Fruit fly (Drosophila melanogaster): Measurements from ENCODE around the gene Ntl.
A peak's percentile ranks its signal among the peaks of the same experiment; 100 is the strongest.

The Ntl gene

DNA sequence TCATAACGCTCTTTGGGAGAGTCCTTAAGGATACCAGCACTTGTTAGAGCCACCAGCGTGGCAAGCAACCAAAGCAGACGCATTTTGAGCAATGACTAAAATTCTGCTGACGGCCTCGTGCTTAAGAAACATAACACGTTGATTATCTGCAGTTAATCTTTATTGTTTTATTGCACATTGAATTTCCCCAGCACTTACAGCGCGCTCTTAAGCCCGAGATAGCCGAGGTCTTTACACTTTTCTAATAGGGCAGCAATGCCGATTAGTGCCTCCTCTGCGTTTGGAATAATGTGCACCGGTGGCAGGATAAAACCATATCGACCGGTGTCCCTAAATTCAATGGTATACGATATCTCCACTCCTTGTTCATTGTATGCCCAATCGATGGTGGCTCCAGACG is 19.7 kb upstream of the Ntl start, which contains the start of gene CG18585:
TSS of gene CG18585 (minus strand) at position 101 of the 400 bp plus-strand sequence.
- TF ChIP-seq Dfd (GFP tag; optimal IDR thresholded peaks at IDR 0.05) (no peak), sage (GFP tag; optimal IDR thresholded peaks at IDR 0.05) (no peak)

DNA sequence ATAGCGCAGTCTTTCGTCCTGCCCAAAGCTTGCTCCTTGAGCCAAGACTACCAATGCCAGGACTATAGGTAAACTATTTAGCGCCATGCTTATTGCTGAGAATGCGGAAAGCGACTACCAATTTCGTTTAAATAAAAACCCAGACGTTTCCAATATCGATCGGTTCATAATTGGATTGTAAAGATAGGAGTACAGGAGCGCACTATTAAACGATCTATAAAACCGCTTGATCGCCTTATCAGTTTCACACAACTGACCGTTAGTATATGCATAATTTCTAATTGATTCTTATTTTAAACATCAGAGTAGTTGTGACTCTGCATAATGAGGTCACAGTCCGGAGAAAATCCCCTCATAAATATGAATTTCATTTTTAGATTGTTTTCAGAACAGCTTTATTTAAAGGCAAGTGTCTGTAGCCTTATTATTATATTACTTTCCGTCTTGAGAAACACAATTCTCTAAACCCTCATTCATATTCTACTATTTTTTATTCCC is 18.0 kb upstream of the Ntl start, which contains the start of the genes CG7025 and CG43235:
TSS of gene CG7025 (minus strand) at position 101 of the 498 bp plus-strand sequence.
TSS of gene CG43235 (plus strand) at position 448 of the 498 bp plus-strand sequence.
- TF ChIP-seq CrebA (GFP tag; optimal IDR thresholded peaks at IDR 0.05; ENCODE audit: borderline replicate concordance): no peak
- no peak for TF ChIP-seq usp (GFP tag; optimal IDR thresholded peaks at IDR 0.05)
- TF ChIP-seq sage (GFP tag; optimal IDR thresholded peaks at IDR 0.05): no peak
- no peak for TF ChIP-seq OdsH (GFP tag; optimal IDR thresholded peaks at IDR 0.05)

dm6 chr2L:7701417-7701816 is 9.3 kb upstream of the Ntl start, which contains the start of gene Tep2:
Tep2 (minus strand) TSS chr2L:7701601.
- TF ChIP-seq Hnf4 (GFP tag; optimal IDR thresholded peaks at IDR 0.05): no peak
- no peak for TF ChIP-seq sv (GFP tag; optimal IDR thresholded peaks at IDR 0.05)
- no peak for TF ChIP-seq Vsx2 (GFP tag; optimal IDR thresholded peaks at IDR 0.05; ENCODE audit: partially characterized antibody)
- TF ChIP-seq h (GFP tag; optimal IDR thresholded peaks at IDR 0.05): peak; percentile 26
- TF ChIP-seq GATAd (GFP tag; optimal IDR thresholded peaks at IDR 0.05): no peak
- TF ChIP-seq lola (GFP tag; optimal IDR thresholded peaks at IDR 0.05): no peak
- peak; percentile 47 to 58 for TF ChIP-seq dl (GFP tag; optimal IDR thresholded peaks at IDR 0.05; ENCODE audit: insufficient read depth in 1 of 2, partially characterized antibody in 2 of 2)
- no peak for TF ChIP-seq CrebA (GFP tag; optimal IDR thresholded peaks at IDR 0.05; ENCODE audit: borderline replicate concordance)
- no peak for TF ChIP-seq dmrt93B (GFP tag; optimal IDR thresholded peaks at IDR 0.05)
- TF ChIP-seq Mio (GFP tag; optimal IDR thresholded peaks at IDR 0.05): no peak
- TF ChIP-seq usp (GFP tag; optimal IDR thresholded peaks at IDR 0.05): no peak
- no peak for TF ChIP-seq tai (GFP tag; optimal IDR thresholded peaks at IDR 0.05)
- TF ChIP-seq ey (GFP tag; optimal IDR thresholded peaks at IDR 0.05): no peak
- TF ChIP-seq jim (GFP tag; optimal IDR thresholded peaks at IDR 0.05): no peak
- TF ChIP-seq sage (GFP tag; optimal IDR thresholded peaks at IDR 0.05): no peak
- no peak for TF ChIP-seq foxo (GFP tag; optimal IDR thresholded peaks at IDR 0.05)
- TF ChIP-seq Dif (GFP tag; optimal IDR thresholded peaks at IDR 0.05; ENCODE audit: partially characterized antibody): peak; percentile 71
- TF ChIP-seq Jra (GFP tag; optimal IDR thresholded peaks at IDR 0.05): peak; percentile 58
- no peak for TF ChIP-seq psq (GFP tag; optimal IDR thresholded peaks at IDR 0.05)
- TF ChIP-seq Abd-B (GFP tag; optimal IDR thresholded peaks at IDR 0.05): no peak
- TF ChIP-seq OdsH (GFP tag; optimal IDR thresholded peaks at IDR 0.05): no peak
- TF ChIP-seq Hr78 (GFP tag; optimal IDR thresholded peaks at IDR 0.05): no peak
- no peak for TF ChIP-seq dsf (GFP tag; optimal IDR thresholded peaks at IDR 0.05; ENCODE audit: borderline replicate concordance)
- TF ChIP-seq CG9705 (GFP tag; optimal IDR thresholded peaks at IDR 0.05): no peak
- no peak for TF ChIP-seq Sp1 (GFP tag; optimal IDR thresholded peaks at IDR 0.05)
- peak; percentile 43 for TF ChIP-seq fru (GFP tag; optimal IDR thresholded peaks at IDR 0.05)
- no peak for TF ChIP-seq N (GFP tag; optimal IDR thresholded peaks at IDR 0.05)
- peak; percentile 36 for TF ChIP-seq rgr (GFP tag; optimal IDR thresholded peaks at IDR 0.05)
- no peak for TF ChIP-seq pan (optimal IDR thresholded peaks at IDR 0.05)
- TF ChIP-seq Myc (optimal IDR thresholded peaks at IDR 0.05): no peak
- TF ChIP-seq br (GFP tag; optimal IDR thresholded peaks at IDR 0.05): no peak
- peak; percentile 2 for TF ChIP-seq Hr83 (GFP tag; optimal IDR thresholded peaks at IDR 0.05; ENCODE audit: poor library complexity, severe bottlenecking)
- TF ChIP-seq brk (GFP tag; optimal IDR thresholded peaks at IDR 0.05): no peak
- TF ChIP-seq Rel (GFP tag; optimal IDR thresholded peaks at IDR 0.05): no peak
- peak; percentile 96 for TF ChIP-seq Rel (tag; optimal IDR thresholded peaks at IDR 0.05)
- TF ChIP-seq HLH106 (tag; optimal IDR thresholded peaks at IDR 0.05): no peak
- no peak for TF ChIP-seq Dfd (GFP tag; optimal IDR thresholded peaks at IDR 0.05)
- TF ChIP-seq CG32264 (GFP tag; optimal IDR thresholded peaks at IDR 0.05): no peak
- no peak for TF ChIP-seq woc (GFP tag; optimal IDR thresholded peaks at IDR 0.05)
